Fruit fly (Drosophila melanogaster) whole organism, embryonic: ENCODE results near the gene Edg91.
A peak's percentile ranks its signal among the peaks of the same experiment; 100 is the strongest.

Experiments
- ATbp ChIP-seq: fragments of 200-800 bp; sonication (Bioruptor generic); optimal IDR thresholded peaks from 2 replicates; lab custom pipeline; 2017; ENCODE audit warnings: missing biosample characterization, mild to moderate bottlenecking, missing genetic modification characterization, missing genetic modification reagents
- Abd-B ChIP-seq: fragments of 200-800 bp; sonication (Bioruptor generic); optimal IDR thresholded peaks from 2 replicates; lab custom pipeline; 2018; ENCODE audit warnings: missing biosample characterization, mild to moderate bottlenecking, missing genetic modification characterization, moderate library complexity
- Antp ChIP-seq: fragments of 200-800 bp; sonication (Bioruptor generic); optimal IDR thresholded peaks from 3 replicates; lab custom pipeline; 2016; ENCODE audit warnings: missing biosample characterization, missing genetic modification characterization
- Atf6 ChIP-seq: fragments of 200-800 bp; sonication (Bioruptor generic); IDR thresholded peaks from 2 replicates; pipeline ENCODE4 v1.3.6; 2022; ENCODE audit warnings: missing biosample characterization, missing genetic modification characterization
- B-H1 ChIP-seq: fragments of 200-800 bp; sonication (Bioruptor generic); IDR thresholded peaks from 3 replicates; pipeline ENCODE4 v1.3.6; 2022; ENCODE audit warnings: missing biosample characterization, missing genetic modification characterization
- Blimp-1 ChIP-seq: fragments of 200-800 bp; sonication (Bioruptor generic); optimal IDR thresholded peaks from 3 replicates; lab custom pipeline; 2018; ENCODE audit warnings: missing biosample characterization, missing genetic modification characterization, mild to moderate bottlenecking, moderate library complexity, missing genetic modification reagents
- BtbVII ChIP-seq: fragments of 200-800 bp; sonication (Bioruptor generic); optimal IDR thresholded peaks from 3 replicates; lab custom pipeline; 2017; ENCODE audit warnings: missing biosample characterization, mild to moderate bottlenecking, missing genetic modification characterization
- CG11504 ChIP-seq: fragments of 200-800 bp; sonication (Bioruptor generic); optimal IDR thresholded peaks from 3 replicates; lab custom pipeline; 2019; ENCODE audit warnings: missing biosample characterization, mild to moderate bottlenecking, missing genetic modification characterization, moderate library complexity
- CG12071 ChIP-seq: fragments of 200-800 bp; sonication (Bioruptor generic); optimal IDR thresholded peaks from 3 replicates; lab custom pipeline; 2018; ENCODE audit warnings: missing biosample characterization, mild to moderate bottlenecking, missing genetic modification characterization
- CG12104 ChIP-seq: fragments of 200-800 bp; sonication (Bioruptor generic); optimal IDR thresholded peaks from 3 replicates; lab custom pipeline; 2016; ENCODE audit warnings: missing biosample characterization, missing genetic modification characterization
- CG12155 ChIP-seq: fragments of 200-800 bp; sonication (Bioruptor generic); optimal IDR thresholded peaks from 3 replicates; lab custom pipeline; 2016; ENCODE audit warnings: missing biosample characterization, missing genetic modification characterization
- CG12236 ChIP-seq: fragments of 200-800 bp; sonication (Bioruptor generic); optimal IDR thresholded peaks from 2 replicates; lab custom pipeline; 2016; ENCODE audit warnings: missing biosample characterization, missing genetic modification characterization
- CG12391 ChIP-seq: fragments of 200-800 bp; sonication (Bioruptor generic); optimal IDR thresholded peaks from 3 replicates; lab custom pipeline; 2018; ENCODE audit warnings: missing biosample characterization, mild to moderate bottlenecking, missing genetic modification characterization, moderate library complexity
- CG14860 ChIP-seq: fragments of 200-800 bp; sonication (Bioruptor generic); IDR thresholded peaks from 3 replicates; pipeline ENCODE4 v1.3.6; 2022; ENCODE audit warnings: missing biosample characterization, missing genetic modification characterization; ENCODE audit not compliant: partially characterized antibody
- CG1529 ChIP-seq: fragments of 200-800 bp; sonication (Bioruptor generic); optimal IDR thresholded peaks from 3 replicates; lab custom pipeline; 2018; ENCODE audit warnings: missing biosample characterization, missing genetic modification characterization
- CG17359 ChIP-seq: fragments of 200-800 bp; sonication (Bioruptor generic); optimal IDR thresholded peaks from 3 replicates; lab custom pipeline; 2018; ENCODE audit warnings: missing biosample characterization, mild to moderate bottlenecking, missing genetic modification characterization, moderate library complexity
- CG18476 ChIP-seq: fragments of 200-800 bp; sonication (Bioruptor generic); optimal IDR thresholded peaks from 2 replicates; lab custom pipeline; 2016; ENCODE audit warnings: missing biosample characterization, mild to moderate bottlenecking, missing genetic modification characterization
- CG2116 ChIP-seq: fragments of 200-800 bp; sonication (Bioruptor generic); optimal IDR thresholded peaks from 3 replicates; lab custom pipeline; 2018; ENCODE audit warnings: missing biosample characterization, mild to moderate bottlenecking, missing genetic modification characterization
- CG2875 ChIP-seq: fragments of 200-800 bp; sonication (Bioruptor generic); optimal IDR thresholded peaks from 2 replicates; lab custom pipeline; 2017; ENCODE audit warnings: missing biosample characterization, mild to moderate bottlenecking, missing genetic modification characterization, missing genetic modification reagents
- CG31388 ChIP-seq: fragments of 200-800 bp; sonication (Bioruptor generic); optimal IDR thresholded peaks from 2 replicates; lab custom pipeline; 2016; ENCODE audit warnings: missing biosample characterization, missing genetic modification characterization
- CG3163 ChIP-seq: fragments of 200-800 bp; sonication (Bioruptor generic); optimal IDR thresholded peaks from 3 replicates; lab custom pipeline; 2016; ENCODE audit warnings: missing biosample characterization, missing genetic modification characterization
- CG32767 ChIP-seq: fragments of 200-800 bp; sonication (Bioruptor generic); IDR thresholded peaks from 2 replicates; pipeline ENCODE4 v1.3.6; 2022; ENCODE audit warnings: missing biosample characterization, missing genetic modification characterization
- CG3281 ChIP-seq: fragments of 200-800 bp; sonication (Bioruptor generic); optimal IDR thresholded peaks from 3 replicates; lab custom pipeline; 2017; ENCODE audit warnings: missing biosample characterization, mild to moderate bottlenecking, missing genetic modification characterization
- CG34422 ChIP-seq: fragments of 200-800 bp; sonication (Bioruptor generic); IDR thresholded peaks from 3 replicates; pipeline ENCODE4 v1.3.6; 2022; ENCODE audit warnings: missing biosample characterization, missing genetic modification characterization
- CG4282 ChIP-seq: fragments of 200-800 bp; sonication (Bioruptor generic); optimal IDR thresholded peaks from 2 replicates; lab custom pipeline; 2016; ENCODE audit warnings: missing biosample characterization, missing genetic modification characterization
- CG6272 ChIP-seq: fragments of 200-800 bp; sonication (Bioruptor generic); IDR thresholded peaks from 2 replicates; pipeline ENCODE4 v1.3.6; 2022; ENCODE audit warnings: missing biosample characterization, missing genetic modification characterization
- CG7745 ChIP-seq: fragments of 200-800 bp; sonication (Bioruptor generic); optimal IDR thresholded peaks from 2 replicates; lab custom pipeline; 2018; ENCODE audit warnings: missing biosample characterization, mild to moderate bottlenecking, missing genetic modification characterization, moderate library complexity
- CG9437 ChIP-seq: fragments of 200-800 bp; sonication (Bioruptor generic); optimal IDR thresholded peaks from 2 replicates; lab custom pipeline; 2018; ENCODE audit warnings: missing biosample characterization, mild to moderate bottlenecking, missing genetic modification characterization
- CG9609 ChIP-seq: fragments of 200-800 bp; sonication (Bioruptor generic); optimal IDR thresholded peaks from 3 replicates; lab custom pipeline; 2016; ENCODE audit warnings: missing biosample characterization, missing genetic modification characterization
- Deaf1 ChIP-seq: fragments of 200-800 bp; optimal IDR thresholded peaks from 3 replicates; lab custom pipeline; 2019; ENCODE audit warnings: missing biosample characterization, mild to moderate bottlenecking, missing genetic modification characterization, moderate library complexity
- Eip74EF ChIP-seq, 2 experiments: fragments of 200-800 bp in 1 of 2; fragments of >200 bp in 1 of 2; sonication (Bioruptor generic) in 1 of 2; optimal IDR thresholded peaks; 2 replicates each; lab custom pipeline; 2017 to 2019; ENCODE audit warnings: missing biosample characterization in 2 of 2, missing genetic modification characterization in 2 of 2, mild to moderate bottlenecking in 1 of 2, moderate library complexity in 1 of 2
- Fer1 ChIP-seq: fragments of 200-800 bp; sonication (Bioruptor generic); optimal IDR thresholded peaks from 2 replicates; lab custom pipeline; 2017; ENCODE audit warnings: missing biosample characterization, mild to moderate bottlenecking, missing genetic modification characterization
- H2.0 ChIP-seq: fragments of 200-800 bp; sonication (Bioruptor generic); IDR thresholded peaks from 2 replicates; pipeline ENCODE4 v1.3.6; 2022; ENCODE audit warnings: missing biosample characterization, missing genetic modification characterization
- HHEX ChIP-seq: fragments of 200-800 bp; sonication (Bioruptor generic); optimal IDR thresholded peaks from 3 replicates; lab custom pipeline; 2017; ENCODE audit warnings: missing biosample characterization, mild to moderate bottlenecking, missing genetic modification characterization, missing genetic modification reagents
- Med ChIP-seq: fragments of 200-800 bp; sonication (Bioruptor generic); peaks from one replicate; lab custom pipeline; 2016; ENCODE audit warnings: missing biosample characterization, missing genetic modification characterization, mild to moderate bottlenecking, inconsistent platforms, moderate library complexity
- YL-1 ChIP-seq: fragments of 200-800 bp; sonication (Bioruptor generic); optimal IDR thresholded peaks from 3 replicates; lab custom pipeline; 2017; ENCODE audit warnings: missing biosample characterization, mild to moderate bottlenecking, missing genetic modification characterization
- ac ChIP-seq: fragments of 200-800 bp; sonication (Bioruptor generic); optimal IDR thresholded peaks from 3 replicates; lab custom pipeline; 2017; ENCODE audit warnings: missing biosample characterization, mild to moderate bottlenecking, missing genetic modification characterization
- bcd ChIP-seq: fragments of 200-800 bp; sonication (Bioruptor generic); optimal IDR thresholded peaks from 2 replicates; lab custom pipeline; 2017; ENCODE audit warnings: missing biosample characterization, mild to moderate bottlenecking, missing genetic modification characterization
- crol ChIP-seq: fragments of 200-800 bp; sonication (Bioruptor generic); IDR thresholded peaks from 2 replicates; pipeline ENCODE4 v1.3.6; 2022; ENCODE audit warnings: missing biosample characterization, missing genetic modification characterization
- dimm ChIP-seq: fragments of 200-800 bp; sonication (Bioruptor generic); IDR thresholded peaks from 2 replicates; pipeline ENCODE4 v1.3.6; 2022; ENCODE audit warnings: missing biosample characterization, missing genetic modification characterization
- fru ChIP-seq: fragments of >200 bp; optimal IDR thresholded peaks from 2 replicates; lab custom pipeline; 2017
- grau ChIP-seq: fragments of 200-800 bp; optimal IDR thresholded peaks from 3 replicates; lab custom pipeline; 2019; ENCODE audit warnings: missing biosample characterization, mild to moderate bottlenecking, missing genetic modification characterization, moderate library complexity
- grn ChIP-seq: fragments of 200-800 bp; sonication (Bioruptor generic); optimal IDR thresholded peaks from 3 replicates; lab custom pipeline; 2017; ENCODE audit warnings: missing biosample characterization, missing genetic modification characterization
- inv ChIP-seq: fragments of 200-800 bp; sonication (Bioruptor generic); IDR thresholded peaks from 2 replicates; pipeline ENCODE4 v1.3.6; 2022; ENCODE audit warnings: missing biosample characterization, missing genetic modification characterization; ENCODE audit not compliant: partially characterized antibody
- mirr ChIP-seq: fragments of 200-800 bp; sonication (Bioruptor generic); optimal IDR thresholded peaks from 3 replicates; lab custom pipeline; 2018; ENCODE audit warnings: missing biosample characterization, mild to moderate bottlenecking, missing genetic modification characterization
- pan ChIP-seq, 4 experiments: fragments of >200 bp in 3 of 4; fragments of 200-800 bp in 1 of 4; sonication (Bioruptor generic) in 1 of 4; optimal IDR thresholded peaks in 3 of 4; IDR thresholded peaks in 1 of 4; 2 replicates each; pipeline versions ENCODE4 v1.3.6 to Lab custom; 2017 to 2022; ENCODE audit warnings: missing biosample characterization in 2 of 4, missing genetic modification characterization in 2 of 4, mixed read lengths in 1 of 4
- sc ChIP-seq, 3 experiments: fragments of >200 bp in 2 of 3; fragments of 200-800 bp in 1 of 3; sonication (Bioruptor generic) in 1 of 3; optimal IDR thresholded peaks; 2 replicates in 2 of 3; 3 replicates in 1 of 3; lab custom pipeline; 2017; ENCODE audit warnings: mild to moderate bottlenecking in 1 of 3, missing biosample characterization in 1 of 3, missing genetic modification characterization in 1 of 3, missing genetic modification reagents in 1 of 3
- sob ChIP-seq: fragments of 200-800 bp; sonication (Bioruptor generic); IDR thresholded peaks from 2 replicates; pipeline ENCODE4 v1.3.6; 2022; ENCODE audit warnings: missing biosample characterization, missing genetic modification characterization
- tap ChIP-seq: fragments of 200-800 bp; optimal IDR thresholded peaks from 3 replicates; lab custom pipeline; 2019; ENCODE audit warnings: missing biosample characterization, mild to moderate bottlenecking, missing genetic modification characterization, moderate library complexity
- tup ChIP-seq: fragments of 200-800 bp; sonication (Bioruptor generic); optimal IDR thresholded peaks from 2 replicates; lab custom pipeline; 2016; ENCODE audit warnings: missing biosample characterization, mild to moderate bottlenecking, missing genetic modification characterization, moderate library complexity

Edg91 gene

dm6 chr3R:17655040-17655439 lies 43.7 kb upstream of the Edg91 start (continued):
- TF ChIP-seq CG12071 (GFP tag; lab: Kevin White, UChicago): peak; percentile 41
- TF ChIP-seq Abd-B (GFP tag; lab: Kevin White, UChicago): no peak
- TF ChIP-seq CG6272 (GFP tag; lab: Robert Waterston, UW): no peak
- no peak for TF ChIP-seq Deaf1 (tag; lab: Kevin White, UChicago)
- TF ChIP-seq CG12155 (GFP tag; lab: Kevin White, UChicago): no peak
- no peak for TF ChIP-seq Antp (GFP tag; lab: Kevin White, UChicago)
- no peak for TF ChIP-seq B-H1 (GFP tag; lab: Robert Waterston, UW)
- no peak for TF ChIP-seq CG18476 (GFP tag; lab: Kevin White, UChicago)
- TF ChIP-seq CG2875: peak; percentile 50
- no peak for TF ChIP-seq CG9609 (GFP tag; lab: Kevin White, UChicago)
- peak; percentile 2 for TF ChIP-seq tap (tag; lab: Kevin White, UChicago)
- no peak for TF ChIP-seq crol
- TF ChIP-seq dimm: 0 out of 2 replicates have a peak, but pooled peaks have one; percentile 13
- 0 out of 2 replicates have a peak, but pooled peaks have one; percentile 18 for TF ChIP-seq sob
- TF ChIP-seq Atf6 (GFP tag; lab: Robert Waterston, UW): no peak
- peak; percentile 48 for TF ChIP-seq CG2116 (GFP tag; lab: Kevin White, UChicago)
- peak; percentile 15 for TF ChIP-seq CG11504 (tag; lab: Kevin White, UChicago)
- TF ChIP-seq pan (optimal IDR thresholded peaks at IDR 0.05; lab: Kevin White, UChicago): no peak
- peak in 1 of 2 experiments; percentile 25 for TF ChIP-seq pan (GFP tag; optimal IDR thresholded peaks at IDR 0.05 in 1 of 2, IDR thresholded peaks at IDR 0.05 in 1 of 2)
- TF ChIP-seq CG3281 (GFP tag; lab: Kevin White, UChicago): no peak
- TF ChIP-seq CG3163 (GFP tag; lab: Kevin White, UChicago): no peak
- TF ChIP-seq inv (GFP tag; lab: Robert Waterston, UW): no peak
- TF ChIP-seq CG14860 (GFP tag; lab: Robert Waterston, UW): no peak
- no peak for TF ChIP-seq fru (lab: Kevin White, UChicago)
- no peak for TF ChIP-seq mirr (GFP tag; lab: Kevin White, UChicago)
- TF ChIP-seq Med (GFP tag; lab: Kevin White, UChicago): no peak
- TF ChIP-seq sc (optimal IDR thresholded peaks at IDR 0.05; lab: Kevin White, UChicago): no peak
- peak; percentile 43 for TF ChIP-seq sc (GFP tag; optimal IDR thresholded peaks at IDR 0.05; lab: Kevin White, UChicago)
- no peak for TF ChIP-seq Blimp-1 (GFP tag; lab: Kevin White, UChicago)
- TF ChIP-seq ac (GFP tag; lab: Kevin White, UChicago): peak; percentile 60
- TF ChIP-seq YL-1 (GFP tag; lab: Kevin White, UChicago): peak; percentile 9
- TF ChIP-seq CG12236 (GFP tag; lab: Kevin White, UChicago): no peak
- no peak for TF ChIP-seq Eip74EF (GFP tag; optimal IDR thresholded peaks at IDR 0.05; lab: Kevin White, UChicago)
- TF ChIP-seq CG4282 (GFP tag; lab: Kevin White, UChicago): no peak
- no peak for TF ChIP-seq Fer1 (GFP tag; lab: Kevin White, UChicago)
- TF ChIP-seq tup (GFP tag; lab: Kevin White, UChicago): no peak
- TF ChIP-seq CG34422: no peak
- TF ChIP-seq CG32767 (GFP tag; lab: Robert Waterston, UW): no peak
- peak; percentile 30 for TF ChIP-seq CG12391 (tag; lab: Kevin White, UChicago)
- no peak for TF ChIP-seq grau (tag; lab: Kevin White, UChicago)
- no peak for TF ChIP-seq CG7745
- no peak for TF ChIP-seq CG31388 (GFP tag; lab: Kevin White, UChicago)
- TF ChIP-seq HHEX (GFP tag; lab: Kevin White, UChicago): peak; percentile 24
- no peak for TF ChIP-seq CG12104
- TF ChIP-seq CG9437: peak; percentile 1
- peak; percentile 58 for TF ChIP-seq ATbp (GFP tag; lab: Kevin White, UChicago)
- no peak for TF ChIP-seq H2.0
- no peak for TF ChIP-seq grn
- TF ChIP-seq bcd (GFP tag; lab: Kevin White, UChicago): peak; percentile 3
- peak; percentile 37 for TF ChIP-seq CG1529 (GFP tag; lab: Kevin White, UChicago)
- no peak for TF ChIP-seq BtbVII
- peak; percentile 10 for TF ChIP-seq CG17359 (tag; lab: Kevin White, UChicago)
